Worm (Caenorhabditis elegans) whole organism, young adult: ENCODE data around the gene magu-4.

Source experiments
- B0035.1 ChIP-seq: sonication (generic microtip); optimal IDR thresholded peaks from 2 replicates; lab custom pipeline; 2016; ENCODE audit warnings: missing genetic modification characterization, mild to moderate bottlenecking, missing compliant biosample characterization, missing genotype, missing genetic modification reagents
- F33H1.4 ChIP-seq: fragments of 200-800 bp; sonication (Bioruptor generic); IDR thresholded peaks from 2 replicates; pipeline ENCODE4 v1.3.6; 2022; ENCODE audit warnings: missing genetic modification reagents, missing genetic modification characterization, missing compliant biosample characterization
- T26A5.8 ChIP-seq: sonication (generic microtip); optimal IDR thresholded peaks from 2 replicates; lab custom pipeline; 2016; ENCODE audit warnings: missing genetic modification characterization, missing compliant biosample characterization
- chd-7 ChIP-seq: sonication (generic microtip); optimal IDR thresholded peaks from 2 replicates; lab custom pipeline; 2016; ENCODE audit warnings: mild to moderate bottlenecking, missing genetic modification characterization, moderate library complexity, missing compliant biosample characterization
- let-607 ChIP-seq, 2 experiments: fragments of 200-800 bp in 1 of 2; sonication (Bioruptor generic) in 1 of 2; sonication (generic microtip) in 1 of 2; optimal IDR thresholded peaks; 2 replicates each; lab custom pipeline; 2016 to 2018; ENCODE audit warnings: mild to moderate bottlenecking in 2 of 2, missing compliant biosample characterization in 2 of 2, missing genetic modification characterization in 2 of 2, moderate library complexity in 2 of 2, missing genotype in 1 of 2
- madf-3 ChIP-seq: fragments of 200-800 bp; sonication (Bioruptor generic); IDR thresholded peaks from 2 replicates; pipeline ENCODE4 v1.3.6; 2022; ENCODE audit warnings: missing genetic modification reagents, missing genetic modification characterization, missing compliant biosample characterization
- madf-8 ChIP-seq: fragments of 200-800 bp; sonication (Bioruptor generic); conservative IDR thresholded peaks from 2 replicates; pipeline ENCODE4 v1.3.6; 2022; ENCODE audit warnings: missing genetic modification reagents, missing genetic modification characterization, missing compliant biosample characterization
- pha-4 ChIP-seq: fragments of 150-350 bp; sonication (generic microtip); optimal IDR thresholded peaks from 2 replicates; lab custom pipeline; 2014; ENCODE audit warnings: missing biosample characterization, missing genetic modification reagents, missing genetic modification characterization
- rcor-1 ChIP-seq: fragments of 200-800 bp; sonication (Bioruptor generic); IDR thresholded peaks from 2 replicates; pipeline ENCODE4 v1.3.6; 2022; ENCODE audit warnings: missing genetic modification reagents, missing genetic modification characterization, missing compliant biosample characterization
- sea-2 ChIP-seq: fragments of 200-800 bp; sonication (Bioruptor generic); IDR thresholded peaks from 2 replicates; pipeline ENCODE4 v1.3.6; 2022; ENCODE audit warnings: missing genetic modification characterization, missing compliant biosample characterization
- snpc-3.4 ChIP-seq: sonication (generic microtip); optimal IDR thresholded peaks from 2 replicates; lab custom pipeline; 2017; ENCODE audit warnings: missing genetic modification characterization, mild to moderate bottlenecking, missing compliant biosample characterization, antibody characterized with exemption, moderate library complexity, missing genotype, missing genetic modification reagents
- snpc-4 ChIP-seq, 5 experiments: fragments of 150-350 bp in 1 of 5; sonication (generic microtip) in 4 of 5; optimal IDR thresholded peaks; 2 replicates each; lab custom pipeline; 2014 to 2018; ENCODE audit warnings: missing genetic modification characterization in 5 of 5, missing biosample characterization in 3 of 5, antibody characterized with exemption in 2 of 5, mild to moderate bottlenecking in 2 of 5, missing compliant biosample characterization in 2 of 5, missing genotype in 2 of 5, moderate library complexity in 2 of 5, missing genetic modification reagents in 1 of 5
- ztf-25 ChIP-seq: fragments of 200-800 bp; sonication (Bioruptor generic); IDR thresholded peaks from 2 replicates; pipeline ENCODE4 v1.3.6; 2022; ENCODE audit warnings: missing genetic modification reagents, missing genetic modification characterization, missing compliant biosample characterization

ce11 chrIV:9994895-9995394, 14.6 kb upstream of the magu-4 start, which contains the start of gene uba-1:
- no peak for TF ChIP-seq sea-2
- TF ChIP-seq T26A5.8 (tag; lab: Kevin White, UChicago) = no peak
- peak; percentile 67 for TF ChIP-seq F33H1.4 (GFP tag; lab: Robert Waterston, UW)
- peak; percentile 24 to 30 for TF ChIP-seq let-607 (tag; optimal IDR thresholded peaks at IDR 0.05; lab: Kevin White, UChicago)
- no peak for TF ChIP-seq snpc-4 (GFP tag; optimal IDR thresholded peaks at IDR 0.05; lab: Kevin White, UChicago)
- TF ChIP-seq snpc-4 (tag; optimal IDR thresholded peaks at IDR 0.05; lab: Kevin White, UChicago) = peak; percentile 6 to 50 (median 40)
- no peak for TF ChIP-seq B0035.1 (tag; lab: Kevin White, UChicago)
- TF ChIP-seq chd-7 (tag; lab: Kevin White, UChicago) = peak; percentile 35
- 0 out of 2 replicates have a peak, but pooled peaks have one; percentile 6 for TF ChIP-seq rcor-1 (GFP tag; lab: Robert Waterston, UW)
- TF ChIP-seq madf-8 = peak; percentile 90
- no peak for TF ChIP-seq ztf-25
- no peak for TF ChIP-seq madf-3 (GFP tag; lab: Robert Waterston, UW)
- no peak for TF ChIP-seq pha-4
- peak; percentile 42 for TF ChIP-seq snpc-3.4 (tag; lab: Kevin White, UChicago)
